Worm (Caenorhabditis elegans) whole organism, late embryonic: Measurements from ENCODE around the gene clec-5.

Source experiments
- F13H6.1 ChIP-seq: sonication (generic microtip); optimal IDR thresholded peaks from 2 replicates; lab custom pipeline; 2016; ENCODE audit warnings: missing genetic modification characterization, missing compliant biosample characterization
- K02D7.2 ChIP-seq: sonication (generic microtip); optimal IDR thresholded peaks from 2 replicates; lab custom pipeline; 2017; ENCODE audit warnings: mild to moderate bottlenecking, missing genetic modification characterization, missing compliant biosample characterization
- T23F11.4 ChIP-seq: fragments of 200-800 bp; sonication (Bioruptor generic); optimal IDR thresholded peaks from 2 replicates; lab custom pipeline; 2018; ENCODE audit warnings: mild to moderate bottlenecking, missing genetic modification characterization, missing compliant biosample characterization
- Y22D7AL.16 ChIP-seq: sonication (generic microtip); optimal IDR thresholded peaks from 2 replicates; lab custom pipeline; 2016; ENCODE audit warnings: missing genetic modification characterization, missing compliant biosample characterization
- ceh-14 ChIP-seq: sonication (generic microtip); optimal IDR thresholded peaks from 2 replicates; lab custom pipeline; 2016; ENCODE audit warnings: missing genotype, missing genetic modification characterization, missing compliant biosample characterization
- ceh-2 ChIP-seq: sonication (generic microtip); optimal IDR thresholded peaks from 2 replicates; lab custom pipeline; 2016; ENCODE audit warnings: missing genotype, missing genetic modification characterization, missing compliant biosample characterization
- ceh-22 ChIP-seq: sonication (generic microtip); optimal IDR thresholded peaks from 2 replicates; lab custom pipeline; 2017; ENCODE audit warnings: missing biosample characterization, missing genetic modification characterization
- ceh-30 ChIP-seq: fragments of 150-350 bp; optimal IDR thresholded peaks from 2 replicates; lab custom pipeline; 2014; ENCODE audit warnings: missing biosample characterization, missing genetic modification characterization
- ceh-31 ChIP-seq: sonication (generic microtip); optimal IDR thresholded peaks from 2 replicates; lab custom pipeline; 2016; ENCODE audit warnings: missing genetic modification characterization, missing compliant biosample characterization
- ceh-34 ChIP-seq: sonication (generic microtip); optimal IDR thresholded peaks from 2 replicates; lab custom pipeline; 2016; ENCODE audit warnings: mild to moderate bottlenecking, missing genetic modification characterization, missing compliant biosample characterization
- che-1 ChIP-seq: sonication (generic microtip); optimal IDR thresholded peaks from 2 replicates; lab custom pipeline; 2016; ENCODE audit warnings: mild to moderate bottlenecking, missing genetic modification characterization, missing compliant biosample characterization
- dmd-4 ChIP-seq: sonication (generic microtip); optimal IDR thresholded peaks from 2 replicates; lab custom pipeline; 2016; ENCODE audit warnings: borderline replicate concordance, missing genetic modification characterization, missing compliant biosample characterization
- dve-1 ChIP-seq: sonication (generic microtip); optimal IDR thresholded peaks from 2 replicates; lab custom pipeline; 2017; ENCODE audit warnings: antibody characterized with exemption, mild to moderate bottlenecking, missing genetic modification characterization, missing compliant biosample characterization
- elt-2 ChIP-seq: sonication (generic microtip); optimal IDR thresholded peaks from 2 replicates; lab custom pipeline; 2016; ENCODE audit warnings: missing genetic modification reagents, missing genetic modification characterization, missing compliant biosample characterization
- fkh-10 ChIP-seq: fragments of 150-350 bp; optimal IDR thresholded peaks from 2 replicates; lab custom pipeline; 2014; ENCODE audit warnings: missing biosample characterization, missing genetic modification reagents, missing genetic modification characterization
- gmeb-2 ChIP-seq: sonication (generic microtip); optimal IDR thresholded peaks from 2 replicates; lab custom pipeline; 2016; ENCODE audit warnings: missing genetic modification characterization, inconsistent platforms, missing compliant biosample characterization
- hlh-13 ChIP-seq: fragments of 200-800 bp; sonication (Bioruptor generic); optimal IDR thresholded peaks from 2 replicates; lab custom pipeline; 2018; ENCODE audit warnings: mild to moderate bottlenecking, missing genetic modification characterization, missing compliant biosample characterization
- hlh-15 ChIP-seq: sonication (generic microtip); optimal IDR thresholded peaks from 2 replicates; lab custom pipeline; 2016; ENCODE audit warnings: missing genetic modification characterization, missing compliant biosample characterization
- hlh-6 ChIP-seq: sonication (generic microtip); optimal IDR thresholded peaks from 2 replicates; lab custom pipeline; 2016; ENCODE audit warnings: missing genotype, missing genetic modification characterization, missing compliant biosample characterization
- hlh-8 ChIP-seq: sonication (generic microtip); optimal IDR thresholded peaks from 2 replicates; lab custom pipeline; 2016; ENCODE audit warnings: missing genotype, missing genetic modification characterization, missing compliant biosample characterization
- lim-6 ChIP-seq: sonication (generic microtip); optimal IDR thresholded peaks from 2 replicates; lab custom pipeline; 2016; ENCODE audit warnings: missing genetic modification characterization, missing compliant biosample characterization
- lin-11 ChIP-seq: fragments of 200-800 bp; sonication (Bioruptor generic); optimal IDR thresholded peaks from 2 replicates; lab custom pipeline; 2018; ENCODE audit warnings: mild to moderate bottlenecking, missing genetic modification characterization, missing compliant biosample characterization
- madf-2 ChIP-seq: sonication (generic microtip); optimal IDR thresholded peaks from 2 replicates; lab custom pipeline; 2017; ENCODE audit warnings: missing genetic modification characterization, missing compliant biosample characterization
- mec-3 ChIP-seq: sonication (generic microtip); optimal IDR thresholded peaks from 2 replicates; lab custom pipeline; 2016; ENCODE audit warnings: borderline replicate concordance, missing genetic modification characterization, missing compliant biosample characterization
- nfya-1 ChIP-seq: sonication (generic microtip); optimal IDR thresholded peaks from 2 replicates; lab custom pipeline; 2017; ENCODE audit warnings: missing genetic modification characterization, mild to moderate bottlenecking, missing compliant biosample characterization, antibody characterized with exemption, moderate library complexity
- nhr-11 ChIP-seq: fragments of 150-350 bp; optimal IDR thresholded peaks from 2 replicates; lab custom pipeline; 2014; ENCODE audit warnings: missing biosample characterization, missing genetic modification characterization
- npax-4 ChIP-seq: sonication (generic microtip); optimal IDR thresholded peaks from 2 replicates; lab custom pipeline; 2016; ENCODE audit warnings: missing genetic modification characterization, missing compliant biosample characterization
- odd-2 ChIP-seq: sonication (generic microtip); optimal IDR thresholded peaks from 2 replicates; lab custom pipeline; 2017; ENCODE audit warnings: antibody characterized with exemption, mild to moderate bottlenecking, missing genetic modification characterization, missing compliant biosample characterization
- pax-1 ChIP-seq: fragments of 150-350 bp; optimal IDR thresholded peaks from 2 replicates; lab custom pipeline; 2014; ENCODE audit warnings: missing biosample characterization, missing genetic modification characterization
- ref-2 ChIP-seq: sonication (generic microtip); optimal IDR thresholded peaks from 2 replicates; lab custom pipeline; 2016; ENCODE audit warnings: missing genetic modification characterization, missing compliant biosample characterization
- sdc-2 ChIP-seq: sonication (generic microtip); optimal IDR thresholded peaks from 2 replicates; lab custom pipeline; 2016; ENCODE audit warnings: missing genotype, missing genetic modification characterization, missing compliant biosample characterization
- sox-4 ChIP-seq: sonication (generic microtip); optimal IDR thresholded peaks from 2 replicates; lab custom pipeline; 2017; ENCODE audit warnings: mild to moderate bottlenecking, missing genetic modification characterization, inconsistent platforms, missing compliant biosample characterization
- syd-9 ChIP-seq: sonication (generic microtip); optimal IDR thresholded peaks from 2 replicates; lab custom pipeline; 2016; ENCODE audit warnings: mild to moderate bottlenecking, missing genetic modification characterization, moderate library complexity, missing compliant biosample characterization
- tbx-7 ChIP-seq: sonication (generic microtip); optimal IDR thresholded peaks from 2 replicates; lab custom pipeline; 2016; ENCODE audit warnings: missing genotype, missing genetic modification characterization, missing compliant biosample characterization
- ttx-3 ChIP-seq: sonication (generic microtip); optimal IDR thresholded peaks from 2 replicates; lab custom pipeline; 2016; ENCODE audit warnings: missing genetic modification reagents, missing genetic modification characterization, missing compliant biosample characterization
- unc-3 ChIP-seq, 2 experiments: fragments of 200-800 bp in 1 of 2; sonication (Bioruptor generic) in 1 of 2; sonication (generic microtip) in 1 of 2; conservative IDR thresholded peaks in 1 of 2; optimal IDR thresholded peaks in 1 of 2; 2 replicates each; pipeline versions ENCODE4 v1.3.6 to Lab custom; 2016 to 2022; ENCODE audit warnings: missing compliant biosample characterization in 2 of 2, missing genetic modification characterization in 2 of 2, missing genetic modification reagents in 1 of 2
- unc-42 ChIP-seq: sonication (generic microtip); optimal IDR thresholded peaks from 2 replicates; lab custom pipeline; 2016; ENCODE audit warnings: missing genotype, missing genetic modification characterization, missing compliant biosample characterization
- unc-55 ChIP-seq: sonication (generic microtip); optimal IDR thresholded peaks from 2 replicates; lab custom pipeline; 2017; ENCODE audit warnings: missing biosample characterization, missing genetic modification reagents, missing genetic modification characterization

The clec-5 gene

ce11 chrIII:4899728-4900127 is 16.3 kb upstream of the clec-5 start (continued):
- no peak for TF ChIP-seq mec-3 (tag; lab: Kevin White, UChicago)
- TF ChIP-seq unc-55 (GFP tag; lab: Kevin White, UChicago), result peak; percentile 94
- peak; percentile 85 for TF ChIP-seq dmd-4
- TF ChIP-seq hlh-8 (tag; lab: Kevin White, UChicago), result peak; percentile 40
- no peak for TF ChIP-seq odd-2 (tag; lab: Kevin White, UChicago)
- peak; percentile 70 for TF ChIP-seq elt-2 (tag; lab: Kevin White, UChicago)
- no peak for TF ChIP-seq sox-4 (tag; lab: Kevin White, UChicago)
- TF ChIP-seq F13H6.1 (tag; lab: Kevin White, UChicago), result peak; percentile 89
- peak; percentile 95 for TF ChIP-seq ceh-34 (tag; lab: Kevin White, UChicago)
- peak; percentile 98 for TF ChIP-seq ceh-31 (tag; lab: Kevin White, UChicago)
- TF ChIP-seq dve-1 (tag; lab: Kevin White, UChicago), result peak; percentile 93
- TF ChIP-seq hlh-13 (GFP tag; lab: Kevin White, UChicago), result no peak
- TF ChIP-seq sdc-2 (tag; lab: Kevin White, UChicago), result peak; percentile 75
- peak; percentile 52 for TF ChIP-seq tbx-7
- TF ChIP-seq syd-9 (tag; lab: Kevin White, UChicago), result peak; percentile 70

ce11 chrIII:4899035-4899578 is 15.7 kb upstream of the clec-5 start, which contains the start of gene nhl-2:
TSS of gene nhl-2 (minus strand) at chrIII:4899085.
- TF ChIP-seq hlh-15 (tag; lab: Kevin White, UChicago) (no peak), unc-42 (tag; lab: Kevin White, UChicago) (no peak), lim-6 (tag; lab: Kevin White, UChicago) (no peak), ceh-34 (tag; lab: Kevin White, UChicago) (no peak), unc-55 (GFP tag; lab: Kevin White, UChicago) (no peak), ceh-30 (tag; lab: Kevin White, UChicago) (no peak), madf-2 (tag; lab: Kevin White, UChicago) (no peak), pax-1 (tag; lab: Kevin White, UChicago) (no peak), ceh-2 (tag; lab: Kevin White, UChicago) (no peak), che-1 (tag; lab: Kevin White, UChicago) (no peak)

- TF ChIP-seq unc-55 (GFP tag; lab: Kevin White, UChicago) (no peak), ceh-14 (no peak), unc-42 (tag; lab: Kevin White, UChicago) (no peak), lin-11 (no peak), unc-3 (GFP tag; conservative IDR thresholded peaks at IDR 0.05; lab: Robert Waterston, UW) (no peak), unc-3 (tag; optimal IDR thresholded peaks at IDR 0.05; lab: Kevin White, UChicago) (no peak), che-1 (tag; lab: Kevin White, UChicago) (no peak), nhr-11 (no peak), npax-4 (tag; lab: Kevin White, UChicago) (no peak), T23F11.4 (GFP tag; lab: Kevin White, UChicago) (no peak), elt-2 (tag; lab: Kevin White, UChicago) (no peak), ceh-34 (tag; lab: Kevin White, UChicago) (no peak)
- TF ChIP-seq, all 69 proteins: peak for 0
Observed at ce11 chrIII:4895313-4895712, 11.9 kb upstream of the clec-5 start.

ce11 chrIII:4893540-4893939 is 10.1 kb upstream of the clec-5 start, which contains the start of gene F26F4.6:
TSS of gene F26F4.6 (minus strand) at chrIII:4893640.
- TF ChIP-seq nfya-1 (tag; lab: Kevin White, UChicago) (no peak), ref-2 (no peak), gmeb-2 (no peak), dve-1 (tag; lab: Kevin White, UChicago) (no peak), Y22D7AL.16 (no peak), ttx-3 (tag; lab: Kevin White, UChicago) (no peak), ceh-22 (tag; lab: Kevin White, UChicago) (no peak), hlh-13 (GFP tag; lab: Kevin White, UChicago) (no peak), fkh-10 (GFP tag; lab: Kevin White, UChicago) (no peak), F13H6.1 (tag; lab: Kevin White, UChicago) (no peak), hlh-6 (tag; lab: Kevin White, UChicago) (no peak), K02D7.2 (no peak), hlh-15 (tag; lab: Kevin White, UChicago) (no peak), unc-42 (tag; lab: Kevin White, UChicago) (no peak), mec-3 (tag; lab: Kevin White, UChicago) (no peak)
